Worm (Caenorhabditis elegans): Measurements from ENCODE around the gene nlp-49.

nlp-49 gene

ce11 chrX:5917284-5917683, 12.8 kb downstream of the nlp-49 start, which contains the start of gene Y23B4A.1:
Y23B4A.1 (minus strand) TSS chrX:5917384.
- TF ChIP-seq spr-1 (tag; optimal IDR thresholded peaks at IDR 0.05) (no peak), sdz-12 (GFP tag; optimal IDR thresholded peaks at IDR 0.05) (no peak), ZK546.5 (tag; optimal IDR thresholded peaks at IDR 0.05) (no peak), madf-5 (GFP tag; IDR thresholded peaks at IDR 0.05) (no peak), nhr-11 (tag; optimal IDR thresholded peaks at IDR 0.05) (no peak), D1046.2 (GFP tag; IDR thresholded peaks at IDR 0.05) (no peak), madf-9 (GFP tag; conservative IDR thresholded peaks at IDR 0.05) (no peak), lsy-2 (tag; optimal IDR thresholded peaks at IDR 0.05) (no peak), dpl-1 (GFP tag; optimal IDR thresholded peaks at IDR 0.05) (no peak), Y48G9A.11 (GFP tag; IDR thresholded peaks at IDR 0.05) (no peak)

ce11 chrX:5919097-5919496, 14.6 kb downstream of the nlp-49 start, which contains the start of gene capa-1:
capa-1 (plus strand) TSS chrX:5919397.
- TF ChIP-seq set-16 (GFP tag; IDR thresholded peaks at IDR 0.05), result no peak
- no peak for TF ChIP-seq ceh-44 (GFP tag; IDR thresholded peaks at IDR 0.05)
- TF ChIP-seq ceh-20 (GFP tag; IDR thresholded peaks at IDR 0.05), result no peak

ce11 chrX:5923672-5924071, 19.2 kb downstream of the nlp-49 start:
- TF ChIP-seq mes-2 (tag; optimal IDR thresholded peaks at IDR 0.05; ENCODE audit: poor library complexity, severe bottlenecking), result no peak
- peak; percentile 91 for TF ChIP-seq aha-1 (tag)

- TF ChIP-seq aha-1 (tag), result peak; percentile 36
- TF ChIP-seq lir-3 (tag; optimal IDR thresholded peaks at IDR 0.05), result no peak
These were observed 26.4 kb downstream of the nlp-49 start, which contains the start of gene egl-6 for ce11 chrX:5930822-5931221. egl-6 (plus strand) TSS chrX:5931122.

ce11 chrX:5932923-5933322, 28.5 kb downstream of the nlp-49 start:
- peak in 1 of 2 experiments; percentile 69 for TF ChIP-seq unc-62 (GFP tag; optimal IDR thresholded peaks at IDR 0.05 in 1 of 2)
- TF ChIP-seq unc-62 (tag; optimal IDR thresholded peaks at IDR 0.05), result no peak
- TF ChIP-seq T20F7.1 (GFP tag; optimal IDR thresholded peaks at IDR 0.05), result no peak
- no peak for TF ChIP-seq nhr-42 (GFP tag; IDR thresholded peaks at IDR 0.05)

ce11 chrX:5935473-5935872, 31.0 kb downstream of the nlp-49 start, which contains the start of gene C46F4.3:
C46F4.3 (plus strand) TSS chrX:5935773.
- TF ChIP-seq F10B5.3 (tag; optimal IDR thresholded peaks at IDR 0.05), result no peak
- TF ChIP-seq T26A8.4 (GFP tag; IDR thresholded peaks at IDR 0.05), result no peak
- TF ChIP-seq Y105C5A.15 (GFP tag; IDR thresholded peaks at IDR 0.05), result no peak

- no peak for TF ChIP-seq madf-5 (GFP tag; IDR thresholded peaks at IDR 0.05)
- no peak for TF ChIP-seq zag-1 (tag; optimal IDR thresholded peaks at IDR 0.05)
- no peak for TF ChIP-seq nhr-41 (GFP tag; IDR thresholded peaks at IDR 0.05)
- peak; percentile 8 for TF ChIP-seq hlh-11 (tag; optimal IDR thresholded peaks at IDR 0.05)
- TF ChIP-seq lir-3 (tag; optimal IDR thresholded peaks at IDR 0.05), result no peak
- TF ChIP-seq lin-38 (GFP tag; IDR thresholded peaks at IDR 0.05), result no peak
- TF ChIP-seq dmd-8 (GFP tag; IDR thresholded peaks at IDR 0.05), result no peak
- no peak for TF ChIP-seq daf-16 (GFP tag; optimal IDR thresholded peaks at IDR 0.05)
- TF ChIP-seq daf-16 (tag; optimal IDR thresholded peaks at IDR 0.05), result peak; percentile 34
- TF ChIP-seq ces-1 (GFP tag; optimal IDR thresholded peaks at IDR 0.05), result no peak
- TF ChIP-seq nhr-6 (tag; optimal IDR thresholded peaks at IDR 0.05), result no peak
- no peak for TF ChIP-seq saeg-2 (GFP tag; IDR thresholded peaks at IDR 0.05)
- no peak for TF ChIP-seq mxl-3 (GFP tag; optimal IDR thresholded peaks at IDR 0.05)
- no peak for TF ChIP-seq dmd-6 (GFP tag; IDR thresholded peaks at IDR 0.05)
- TF ChIP-seq daf-19 (GFP tag; conservative IDR thresholded peaks at IDR 0.05), result no peak
- TF ChIP-seq dve-1 (tag; optimal IDR thresholded peaks at IDR 0.05; ENCODE audit: insufficient read depth), result peak; percentile 6
- peak in 1 of 2 experiments; percentile 21 for TF ChIP-seq unc-62 (GFP tag; optimal IDR thresholded peaks at IDR 0.05 in 1 of 2)
- TF ChIP-seq unc-62 (tag; optimal IDR thresholded peaks at IDR 0.05), result no peak
- TF ChIP-seq Y105C5A.15 (GFP tag; IDR thresholded peaks at IDR 0.05), result no peak
- peak; percentile 23 for TF ChIP-seq pqm-1 (tag; optimal IDR thresholded peaks at IDR 0.05)
- no peak for TF ChIP-seq nhr-237 (tag; optimal IDR thresholded peaks at IDR 0.05)
- TF ChIP-seq nhr-28 (tag; optimal IDR thresholded peaks at IDR 0.05), result peak; percentile 73
- TF ChIP-seq nhr-102 (tag; optimal IDR thresholded peaks at IDR 0.05), result no peak
These were observed 36.9 kb downstream of the nlp-49 start for ce11 chrX:5941325-5941724.
